Worm (Caenorhabditis elegans) whole organism, L4/young adult: ENCODE measurements around the gene best-3.

ENCODE experiments used
- W03F9.2 ChIP-seq: fragments of 150-350 bp; optimal IDR thresholded peaks from 2 replicates; lab custom pipeline; 2014; ENCODE audit warnings: missing biosample characterization, missing genetic modification characterization
- dao-5 ChIP-seq: sonication (generic microtip); optimal IDR thresholded peaks from 2 replicates; lab custom pipeline; 2016; ENCODE audit warnings: missing genotype, missing genetic modification characterization, moderate library complexity, missing compliant biosample characterization
- him-1 ChIP-seq: sonication (generic microtip); optimal IDR thresholded peaks from 2 replicates; lab custom pipeline; 2016; ENCODE audit warnings: missing genotype, missing genetic modification reagents, missing genetic modification characterization, missing compliant biosample characterization

Gene best-3

ce11 chrII:29578-29977 lies 16.8 kb downstream of the best-3 start:
- TF ChIP-seq him-1 (tag; lab: Kevin White, UChicago) (no peak), dao-5 (tag; lab: Kevin White, UChicago) (no peak), W03F9.2 (tag; lab: Kevin White, UChicago) (no peak)

- TF ChIP-seq W03F9.2 (tag; lab: Kevin White, UChicago) = no peak
- TF ChIP-seq dao-5 (tag; lab: Kevin White, UChicago) = no peak
- no peak for TF ChIP-seq him-1 (tag; lab: Kevin White, UChicago)
These were observed 18.7 kb downstream of the best-3 start, which contains the start of the genes F23F1.5 and fbxc-54 for ce11 chrII:31521-31920. Gene F23F1.5 (minus strand): TSS chrII:31584. Gene fbxc-54 (plus strand): TSS chrII:31719.

DNA sequence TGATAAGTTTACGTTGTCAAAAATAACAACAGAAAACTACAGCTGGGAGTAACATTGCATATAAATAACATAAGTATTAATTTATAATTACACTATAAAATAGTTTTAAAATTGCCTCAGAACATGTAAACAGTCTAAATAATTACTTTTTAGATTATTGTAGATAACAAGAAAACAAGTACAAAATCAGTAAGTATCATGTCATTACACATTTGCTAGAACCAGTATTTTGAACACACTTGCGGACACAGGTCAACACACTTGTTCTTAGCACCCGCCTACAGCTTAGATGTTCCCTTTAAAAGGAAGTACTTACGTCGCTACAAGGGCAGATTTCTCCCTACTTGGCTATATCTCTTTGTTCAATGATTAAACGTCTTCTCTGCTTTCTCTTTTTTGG lies 21.1 kb downstream of the best-3 start, which contains the start of gene F23F1.2:
Gene F23F1.2 (plus strand): TSS at position 301 of the 400 bp plus-strand sequence.
- TF ChIP-seq W03F9.2 (tag; lab: Kevin White, UChicago) (no peak), him-1 (tag; lab: Kevin White, UChicago) (no peak), dao-5 (tag; lab: Kevin White, UChicago) (no peak)

DNA sequence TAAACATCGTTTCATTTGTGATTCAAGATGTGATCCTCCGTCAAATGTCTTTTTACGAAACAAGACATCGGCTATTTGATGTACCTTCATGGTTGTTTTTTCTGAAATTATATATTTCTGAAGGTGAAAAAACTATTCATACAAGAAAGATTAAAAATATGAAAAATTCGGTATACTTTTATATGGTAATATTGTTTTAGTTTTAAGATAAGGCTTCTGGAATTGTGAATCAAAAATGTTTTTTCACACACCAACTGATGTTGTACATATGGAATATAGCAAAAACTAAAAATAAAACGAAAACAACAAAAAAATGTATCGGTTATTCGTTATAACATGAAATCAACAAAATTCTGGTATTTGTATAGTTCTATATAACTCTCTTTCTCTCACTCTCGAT lies 24.4 kb downstream of the best-3 start, which contains the start of gene F23F1.6:
Gene F23F1.6 (minus strand): TSS at position 101 of the 400 bp plus-strand sequence.
- no peak for TF ChIP-seq dao-5 (tag; lab: Kevin White, UChicago)
- TF ChIP-seq him-1 (tag; lab: Kevin White, UChicago) = no peak
- no peak for TF ChIP-seq W03F9.2 (tag; lab: Kevin White, UChicago)

DNA sequence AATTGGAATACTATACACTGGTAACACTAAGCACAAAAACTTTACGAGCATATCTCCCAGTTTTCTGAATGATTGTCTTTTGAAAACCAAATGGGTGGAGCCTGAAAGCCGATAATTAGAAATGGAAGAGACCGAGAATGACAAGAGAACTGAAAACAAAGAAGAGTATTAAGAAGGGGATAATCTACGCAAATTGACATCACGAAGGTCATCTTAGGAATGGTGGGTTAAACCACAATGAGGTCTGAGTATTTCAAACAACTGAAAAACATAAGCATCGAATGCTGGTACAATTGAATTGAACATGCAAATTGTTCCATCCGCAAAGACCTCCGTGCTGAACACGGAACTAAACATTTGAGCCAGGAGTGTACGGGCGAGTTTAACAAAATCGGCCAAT lies 26.7 kb downstream of the best-3 start, which contains the start of gene spp-24:
Gene spp-24 (minus strand): TSS at position 101 of the 400 bp plus-strand sequence.
- no peak for TF ChIP-seq W03F9.2 (tag; lab: Kevin White, UChicago)

DNA sequence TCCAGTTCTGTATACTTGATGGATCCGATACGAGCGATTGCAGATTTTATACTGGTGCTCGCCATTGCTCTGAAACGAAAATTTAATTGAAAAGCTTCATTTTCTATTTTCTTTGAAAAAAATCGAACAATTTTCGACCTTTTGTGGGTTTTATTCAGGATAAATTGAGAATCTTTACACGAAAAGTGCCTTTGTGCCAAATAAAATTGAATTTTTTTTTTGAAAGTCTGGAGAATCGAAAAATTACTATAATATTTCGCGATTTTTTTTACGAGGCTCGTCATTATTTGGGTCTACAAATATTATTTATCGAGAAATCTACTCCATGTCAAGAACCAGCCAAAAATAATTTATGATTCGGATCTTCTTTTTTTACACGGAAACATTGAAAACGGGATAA lies 29.1 kb downstream of the best-3 start, which contains the start of gene F23F1.10:
Gene F23F1.10 (minus strand): TSS at position 69 of the 400 bp plus-strand sequence.
- TF ChIP-seq dao-5 (tag; lab: Kevin White, UChicago) (no peak), W03F9.2 (tag; lab: Kevin White, UChicago) (no peak), him-1 (tag; lab: Kevin White, UChicago) (no peak)

- no peak for TF ChIP-seq dao-5 (tag; lab: Kevin White, UChicago)
- no peak for TF ChIP-seq him-1 (tag; lab: Kevin White, UChicago)
- TF ChIP-seq W03F9.2 (tag; lab: Kevin White, UChicago) = peak; percentile 79
These were observed 30.9 kb downstream of the best-3 start, which contains the start of gene nfyc-1 for ce11 chrII:43640-44039. Gene nfyc-1 (plus strand): TSS chrII:43907.

DNA sequence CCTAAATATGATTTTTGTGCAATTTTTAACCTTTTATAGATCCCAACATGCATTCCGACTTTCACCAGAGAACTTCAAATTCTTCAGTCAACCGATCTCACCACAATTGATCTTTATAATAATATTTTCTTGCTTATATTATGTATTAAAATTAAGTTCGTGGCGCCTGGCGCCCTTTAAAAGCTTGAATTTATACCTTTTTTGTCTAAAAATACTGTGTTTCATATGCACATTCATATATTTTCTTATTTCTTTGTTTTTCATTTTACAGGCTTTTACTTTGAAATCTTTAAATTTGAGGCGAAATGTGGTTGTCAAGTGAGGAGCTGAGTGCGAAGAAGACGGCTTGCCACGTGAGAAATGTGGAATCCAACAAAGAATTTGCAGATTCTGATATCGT lies 32.0 kb downstream of the best-3 start, which contains the start of gene rpoa-49:
Gene rpoa-49 (plus strand): TSS at position 301 of the 400 bp plus-strand sequence.
- TF ChIP-seq W03F9.2 (tag; lab: Kevin White, UChicago) (no peak), dao-5 (tag; lab: Kevin White, UChicago) (no peak), him-1 (tag; lab: Kevin White, UChicago) (no peak)

DNA sequence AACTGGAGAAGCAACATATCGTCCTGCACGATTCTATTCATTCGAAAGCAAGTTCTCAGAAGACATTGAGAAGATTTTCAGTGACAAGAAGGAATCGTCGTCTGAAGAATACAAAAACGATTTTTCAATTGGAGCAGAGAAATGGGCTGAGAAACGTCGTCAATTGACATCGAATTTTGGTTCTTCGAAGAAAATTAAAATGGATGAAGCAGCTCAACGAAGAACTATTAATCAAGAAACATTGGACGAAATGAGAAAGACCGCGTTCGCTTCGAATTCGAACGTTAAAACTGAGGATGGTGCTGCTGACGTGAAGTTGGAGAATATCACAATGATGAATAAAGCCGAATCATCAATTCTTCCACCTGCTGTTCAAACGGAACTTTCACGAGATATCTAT lies 33.3 kb downstream of the best-3 start, which contains the start of gene rpt-4:
Gene rpt-4 (minus strand): TSS at position 101 of the 400 bp plus-strand sequence.
- no peak for TF ChIP-seq W03F9.2 (tag; lab: Kevin White, UChicago)

DNA sequence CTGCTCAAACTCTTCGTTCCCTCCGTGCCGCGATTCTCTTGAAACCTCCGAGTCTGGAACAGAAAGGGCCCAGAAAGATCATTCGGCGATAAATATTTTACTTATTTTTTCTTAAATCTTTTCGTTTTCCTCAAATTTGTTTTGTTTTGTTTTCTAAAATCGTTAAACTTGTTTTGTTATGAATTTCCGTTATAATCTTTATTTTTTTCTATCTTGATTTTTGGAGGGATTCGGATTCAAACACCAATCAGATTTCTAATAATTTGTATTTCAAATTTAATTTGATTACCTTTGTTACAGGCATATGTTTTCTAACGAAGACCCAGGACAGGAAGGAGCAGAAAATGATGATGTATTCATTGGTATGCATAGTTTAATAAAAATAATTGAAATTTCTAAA lies 34.5 kb downstream of the best-3 start, which contains the start of gene C23H3.5:
Gene C23H3.5 (plus strand): TSS at position 301 of the 400 bp plus-strand sequence.
- TF ChIP-seq him-1 (tag; lab: Kevin White, UChicago) (no peak), dao-5 (tag; lab: Kevin White, UChicago) (no peak), W03F9.2 (tag; lab: Kevin White, UChicago) (no peak)

- TF ChIP-seq him-1 (tag; lab: Kevin White, UChicago) (no peak), dao-5 (tag; lab: Kevin White, UChicago) (no peak), W03F9.2 (tag; lab: Kevin White, UChicago) (no peak)
These were observed 38.1 kb downstream of the best-3 start for ce11 chrII:50862-51261.

DNA sequence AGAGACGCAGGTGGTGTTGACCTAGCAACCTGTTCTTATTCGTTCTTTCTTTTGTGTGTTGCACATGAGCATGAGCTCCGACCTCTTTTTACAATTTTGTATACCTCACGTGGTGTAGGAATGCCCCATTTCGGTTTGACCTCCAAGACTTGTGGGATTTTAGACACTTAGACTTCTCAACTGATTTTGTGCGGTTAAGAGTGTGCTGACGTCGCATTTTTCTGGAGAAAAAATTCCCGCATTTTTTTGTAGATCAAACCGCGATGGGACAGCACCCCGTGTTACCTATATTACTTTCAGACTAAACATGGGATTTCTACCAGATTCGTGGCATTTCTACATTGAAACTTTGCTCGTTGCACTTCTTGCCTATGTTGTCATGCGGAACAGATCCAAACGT lies 38.6 kb downstream of the best-3 start, which contains the start of gene sptl-1:
Gene sptl-1 (plus strand): TSS at position 301 of the 400 bp plus-strand sequence.
- TF ChIP-seq dao-5 (tag; lab: Kevin White, UChicago) (no peak), W03F9.2 (tag; lab: Kevin White, UChicago) (no peak), him-1 (tag; lab: Kevin White, UChicago) (no peak)

DNA sequence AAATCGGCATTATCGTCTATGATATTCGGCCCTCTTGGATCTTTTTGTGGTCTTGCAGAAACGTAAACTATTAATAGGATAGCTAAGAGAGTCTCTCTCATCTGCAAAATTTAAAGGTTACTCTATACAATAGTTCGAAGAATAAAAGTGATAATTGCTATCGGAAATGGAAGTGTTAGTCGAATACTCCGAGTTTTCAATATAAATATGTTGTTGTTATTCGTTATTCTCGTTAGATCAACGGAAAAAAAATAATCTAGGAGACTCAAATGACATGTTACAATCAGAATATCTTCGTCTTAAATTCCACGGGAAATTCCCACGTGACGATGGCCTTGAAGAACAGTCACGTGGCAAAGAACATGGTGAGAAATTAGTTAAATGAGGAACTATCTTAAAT lies 42.4 kb downstream of the best-3 start, which contains the start of gene tre-5:
Gene tre-5 (minus strand): TSS at position 101 of the 400 bp plus-strand sequence.
- TF ChIP-seq W03F9.2 (tag; lab: Kevin White, UChicago) = no peak
- TF ChIP-seq him-1 (tag; lab: Kevin White, UChicago) = no peak
- TF ChIP-seq dao-5 (tag; lab: Kevin White, UChicago) = no peak

DNA sequence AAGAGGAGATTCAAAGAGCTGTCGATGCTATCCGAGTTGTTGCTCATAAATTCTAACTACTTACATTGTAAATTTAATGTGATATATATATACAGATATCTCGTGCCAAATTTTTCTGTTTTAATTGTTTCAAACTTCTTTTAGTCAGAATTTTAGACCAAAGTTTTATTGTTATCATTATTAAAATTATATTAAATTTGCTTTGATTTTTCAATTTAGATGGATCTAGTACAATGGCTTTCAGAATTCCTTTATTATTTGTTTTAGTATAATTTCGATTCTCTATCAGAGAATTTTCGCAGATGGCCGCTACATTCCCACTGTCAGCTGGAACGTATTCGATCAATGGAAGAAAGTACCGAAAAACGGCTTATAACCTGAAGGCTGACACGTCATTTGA lies 44.6 kb downstream of the best-3 start, which contains the start of gene ascc-1:
Gene ascc-1 (plus strand): TSS at position 301 of the 400 bp plus-strand sequence.
- TF ChIP-seq W03F9.2 (tag; lab: Kevin White, UChicago) = no peak
- no peak for TF ChIP-seq him-1 (tag; lab: Kevin White, UChicago)
- TF ChIP-seq dao-5 (tag; lab: Kevin White, UChicago) = no peak
